Worm (Caenorhabditis elegans): Measurements from ENCODE around the gene T25B2.3.

Gene T25B2.3

ce11 chrX:6206305-6206704 lies 30.4 kb downstream of the T25B2.3 start, which contains the start of gene mtp-18:
TSS of gene mtp-18 (minus strand) at chrX:6206405.
- TF ChIP-seq ztf-23 (GFP tag; IDR thresholded peaks at IDR 0.05) (no peak), cog-1 (tag; optimal IDR thresholded peaks at IDR 0.05) (no peak), tab-1 (GFP tag; IDR thresholded peaks at IDR 0.05) (no peak), flt-1 (GFP tag; IDR thresholded peaks at IDR 0.05) (no peak), med-1 (GFP tag; optimal IDR thresholded peaks at IDR 0.05; ENCODE audit: insufficient read depth) (no peak), klf-2 (GFP tag; conservative IDR thresholded peaks at IDR 0.05) (no peak), ref-1 (GFP tag; conservative IDR thresholded peaks at IDR 0.05) (no peak), ztf-29 (GFP tag; IDR thresholded peaks at IDR 0.05) (no peak), T22C8.4 (GFP tag; IDR thresholded peaks at IDR 0.05) (no peak)

- TF ChIP-seq cog-1 (tag; optimal IDR thresholded peaks at IDR 0.05) = peak; percentile 94
- TF ChIP-seq med-1 (GFP tag; optimal IDR thresholded peaks at IDR 0.05; ENCODE audit: insufficient read depth) = peak; percentile 74
- TF ChIP-seq ztf-29 (GFP tag; IDR thresholded peaks at IDR 0.05) = peak; percentile 93
- TF ChIP-seq klf-2 (GFP tag; conservative IDR thresholded peaks at IDR 0.05) = peak; percentile 98
- TF ChIP-seq tab-1 (GFP tag; IDR thresholded peaks at IDR 0.05) = peak; percentile 99
- TF ChIP-seq ztf-23 (GFP tag; IDR thresholded peaks at IDR 0.05) = peak; percentile 97
- TF ChIP-seq T22C8.4 (GFP tag; IDR thresholded peaks at IDR 0.05) = peak; percentile 95
- TF ChIP-seq ref-1 (GFP tag; conservative IDR thresholded peaks at IDR 0.05) = peak; percentile 92
- TF ChIP-seq flt-1 (GFP tag; IDR thresholded peaks at IDR 0.05) = peak; percentile 98
These were observed 31.8 kb downstream of the T25B2.3 start, which contains the start of gene T13C5.6 for ce11 chrX:6207687-6208088. TSS of gene T13C5.6 (minus strand) at chrX:6207687.

- TF ChIP-seq med-1 (GFP tag; optimal IDR thresholded peaks at IDR 0.05; ENCODE audit: insufficient read depth) (no peak), ztf-29 (GFP tag; IDR thresholded peaks at IDR 0.05) (no peak), ref-1 (GFP tag; conservative IDR thresholded peaks at IDR 0.05) (no peak), T22C8.4 (GFP tag; IDR thresholded peaks at IDR 0.05) (no peak), klf-2 (GFP tag; conservative IDR thresholded peaks at IDR 0.05) (no peak), tab-1 (GFP tag; IDR thresholded peaks at IDR 0.05) (no peak), ztf-23 (GFP tag; IDR thresholded peaks at IDR 0.05) (no peak), cog-1 (tag; optimal IDR thresholded peaks at IDR 0.05) (no peak), flt-1 (GFP tag; IDR thresholded peaks at IDR 0.05) (no peak)
These were observed 32.5 kb downstream of the T25B2.3 start, which contains the start of gene C14F11.7 for ce11 chrX:6208463-6208862. TSS of gene C14F11.7 (minus strand) at chrX:6208563.

ce11 chrX:6211322-6211820 lies 35.4 kb downstream of the T25B2.3 start:
- no peak for TF ChIP-seq ref-1 (GFP tag; conservative IDR thresholded peaks at IDR 0.05)
- TF ChIP-seq med-1 (GFP tag; optimal IDR thresholded peaks at IDR 0.05; ENCODE audit: insufficient read depth) = no peak
- no peak for TF ChIP-seq klf-2 (GFP tag; conservative IDR thresholded peaks at IDR 0.05)
- no peak for TF ChIP-seq flt-1 (GFP tag; IDR thresholded peaks at IDR 0.05)
- no peak; the same call in 1 of the 2 replicates for TF ChIP-seq tab-1 (GFP tag; IDR thresholded peaks at IDR 0.05)
- TF ChIP-seq T22C8.4 (GFP tag; IDR thresholded peaks at IDR 0.05) = no peak
- TF ChIP-seq ztf-23 (GFP tag; IDR thresholded peaks at IDR 0.05) = no peak
- TF ChIP-seq ztf-29 (GFP tag; IDR thresholded peaks at IDR 0.05) = no peak
- no peak for TF ChIP-seq cog-1 (tag; optimal IDR thresholded peaks at IDR 0.05)

ce11 chrX:6216551-6216950 lies 40.6 kb downstream of the T25B2.3 start, which contains the start of gene lrch-1:
TSS of gene lrch-1 (minus strand) at chrX:6216651.
- no peak for TF ChIP-seq ztf-23 (GFP tag; IDR thresholded peaks at IDR 0.05)
- TF ChIP-seq cog-1 (tag; optimal IDR thresholded peaks at IDR 0.05) = no peak
- TF ChIP-seq T22C8.4 (GFP tag; IDR thresholded peaks at IDR 0.05) = no peak
- no peak for TF ChIP-seq flt-1 (GFP tag; IDR thresholded peaks at IDR 0.05)
- TF ChIP-seq ztf-29 (GFP tag; IDR thresholded peaks at IDR 0.05) = no peak
- no peak for TF ChIP-seq med-1 (GFP tag; optimal IDR thresholded peaks at IDR 0.05; ENCODE audit: insufficient read depth)
- TF ChIP-seq ref-1 (GFP tag; conservative IDR thresholded peaks at IDR 0.05) = no peak
- no peak for TF ChIP-seq tab-1 (GFP tag; IDR thresholded peaks at IDR 0.05)
- TF ChIP-seq klf-2 (GFP tag; conservative IDR thresholded peaks at IDR 0.05) = no peak

- TF ChIP-seq cog-1 (tag; optimal IDR thresholded peaks at IDR 0.05) = no peak
- TF ChIP-seq ztf-29 (GFP tag; IDR thresholded peaks at IDR 0.05) = peak; percentile 46
- peak; percentile 89 for TF ChIP-seq flt-1 (GFP tag; IDR thresholded peaks at IDR 0.05)
- peak; percentile 38; the same call in 1 of the 2 replicates for TF ChIP-seq T22C8.4 (GFP tag; IDR thresholded peaks at IDR 0.05)
- peak; percentile 80 for TF ChIP-seq ztf-23 (GFP tag; IDR thresholded peaks at IDR 0.05)
- TF ChIP-seq ref-1 (GFP tag; conservative IDR thresholded peaks at IDR 0.05) = 0 out of 2 replicates have a peak, but pooled peaks have one; percentile 54
- no peak for TF ChIP-seq med-1 (GFP tag; optimal IDR thresholded peaks at IDR 0.05; ENCODE audit: insufficient read depth)
- peak; percentile 60; the same call in 1 of the 2 replicates for TF ChIP-seq klf-2 (GFP tag; conservative IDR thresholded peaks at IDR 0.05)
- TF ChIP-seq tab-1 (GFP tag; IDR thresholded peaks at IDR 0.05) = peak; percentile 77
These were observed 44.0 kb downstream of the T25B2.3 start for ce11 chrX:6219892-6220291.

ce11 chrX:6221097-6221496 lies 45.2 kb downstream of the T25B2.3 start:
- no peak for TF ChIP-seq T22C8.4 (GFP tag; IDR thresholded peaks at IDR 0.05)

- TF ChIP-seq med-1 (GFP tag; optimal IDR thresholded peaks at IDR 0.05; ENCODE audit: insufficient read depth) (no peak), T22C8.4 (GFP tag; IDR thresholded peaks at IDR 0.05) (peak; percentile 53)
These were observed 48.9 kb downstream of the T25B2.3 start for ce11 chrX:6224841-6225240.
